Comparison of ENCODE assay signal across 1 fruit fly cellular context in the genomic region with DNA sequence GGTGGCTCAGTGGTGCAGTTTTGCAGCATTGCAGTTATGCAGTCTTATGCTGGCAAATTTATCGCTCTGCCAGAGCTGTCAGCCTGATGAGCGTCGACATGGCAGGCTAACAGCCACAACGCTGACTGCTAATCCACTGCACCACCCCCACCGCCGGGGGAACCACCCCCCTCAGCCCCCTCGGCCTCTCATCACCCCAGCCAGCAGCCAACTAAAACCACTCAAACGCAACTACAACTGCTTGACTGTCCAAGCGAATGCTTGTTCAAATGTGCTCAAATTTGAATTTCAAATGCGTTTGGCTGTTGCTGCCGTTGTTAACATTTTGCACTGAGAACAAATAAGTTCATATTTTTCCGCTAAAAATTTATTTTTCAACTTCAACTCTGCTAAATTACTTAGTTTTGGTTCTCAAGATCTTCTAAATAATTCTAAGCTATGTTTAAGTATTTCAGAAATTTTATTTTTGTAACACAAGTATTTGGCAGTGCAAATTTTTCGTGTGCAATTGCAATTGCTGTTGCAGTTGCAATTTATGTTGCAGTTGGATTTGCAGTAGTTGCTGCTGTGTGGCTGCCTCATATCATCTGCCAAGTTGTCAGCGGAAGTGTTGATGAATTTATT.
TF ChIP-seq lines count a peak whose summit lies in the region.

No protein-coding gene starts in this region.

TF ChIP-seq in whole organism, embryonic, 481 proteins besides CTCF, POLR2A, EP300 and RAD21 (continued from another document):
- TF ChIP-seq CG17385 (GFP tag; optimal IDR thresholded peaks at IDR 0.05; lab: Kevin White, UChicago) (no peak), CG16815 (GFP tag; optimal IDR thresholded peaks at IDR 0.05; lab: Kevin White, UChicago) (no peak), tna (GFP tag; IDR thresholded peaks at IDR 0.05; lab: Robert Waterston, UW; ENCODE audit: partially characterized antibody) (no peak), CG13123 (GFP tag; optimal IDR thresholded peaks at IDR 0.05; lab: Kevin White, UChicago) (no peak), Atf-2 (GFP tag; optimal IDR thresholded peaks at IDR 0.05; lab: Kevin White, UChicago) (no peak), CG14965 (GFP tag; optimal IDR thresholded peaks at IDR 0.05; lab: Kevin White, UChicago; ENCODE audit: borderline replicate concordance) (no peak), Med (GFP tag; lab: Kevin White, UChicago) (peak; percentile 23), CG8089 (GFP tag; optimal IDR thresholded peaks at IDR 0.05; lab: Kevin White, UChicago) (no peak), CG10565 (GFP tag; optimal IDR thresholded peaks at IDR 0.05; lab: Kevin White, UChicago) (no peak), Bgb (GFP tag; IDR thresholded peaks at IDR 0.05; lab: Robert Waterston, UW; ENCODE audit: partially characterized antibody) (no peak), Hr78 (GFP tag; optimal IDR thresholded peaks at IDR 0.05; lab: Kevin White, UChicago) (no peak), CG3995 (GFP tag; optimal IDR thresholded peaks at IDR 0.05; lab: Kevin White, UChicago) (no peak), CG11504 (tag; optimal IDR thresholded peaks at IDR 0.05; lab: Kevin White, UChicago) (peak; percentile 54), CG7372 (GFP tag; IDR thresholded peaks at IDR 0.05; lab: Robert Waterston, UW) (no peak), dpn (GFP tag; optimal IDR thresholded peaks at IDR 0.05; lab: Kevin White, UChicago) (peak in 1 of 2 experiments; percentile 7), PHDP (tag; optimal IDR thresholded peaks at IDR 0.05; lab: Kevin White, UChicago) (peak; percentile 6), CG12744 (GFP tag; optimal IDR thresholded peaks at IDR 0.05; lab: Kevin White, UChicago) (no peak), CG17186 (GFP tag; optimal IDR thresholded peaks at IDR 0.05; lab: Kevin White, UChicago) (no peak), CG17912 (GFP tag; optimal IDR thresholded peaks at IDR 0.05; lab: Kevin White, UChicago) (no peak), Abd-B (GFP tag; optimal IDR thresholded peaks at IDR 0.05; lab: Kevin White, UChicago) (no peak), ssp (GFP tag; IDR thresholded peaks at IDR 0.05; lab: Robert Waterston, UW) (no peak), Ravus (GFP tag; IDR thresholded peaks at IDR 0.05; lab: Robert Waterston, UW) (no peak), sob (GFP tag; IDR thresholded peaks at IDR 0.05; lab: Robert Waterston, UW) (no peak), CG6854 (GFP tag; optimal IDR thresholded peaks at IDR 0.05; lab: Kevin White, UChicago) (no peak), CG18262 (tag; optimal IDR thresholded peaks at IDR 0.05; lab: Kevin White, UChicago) (peak; percentile 34), wek (GFP tag; optimal IDR thresholded peaks at IDR 0.05; lab: Kevin White, UChicago) (no peak), vfl (GFP tag; optimal IDR thresholded peaks at IDR 0.05; lab: Kevin White, UChicago) (no peak), CG2678 (tag; optimal IDR thresholded peaks at IDR 0.05; lab: Kevin White, UChicago) (peak; percentile 14), Eip74EF (GFP tag; optimal IDR thresholded peaks at IDR 0.05; lab: Kevin White, UChicago) (peak in 1 of 2 experiments; percentile 10), tgo (GFP tag; IDR thresholded peaks at IDR 0.05; lab: Robert Waterston, UW) (peak; percentile 30; the same call in 1 of the 3 replicates), unpg (GFP tag; optimal IDR thresholded peaks at IDR 0.05; lab: Kevin White, UChicago) (peak; percentile 39), vvl (GFP tag; IDR thresholded peaks at IDR 0.05; lab: Robert Waterston, UW) (peak; percentile 64; the same call in 1 of the 2 replicates), CG3847 (GFP tag; IDR thresholded peaks at IDR 0.05; lab: Robert Waterston, UW) (no peak), CG5953 (GFP tag; IDR thresholded peaks at IDR 0.05; lab: Robert Waterston, UW) (0 out of 2 replicates have a peak, but pooled peaks have one; percentile 14), Ets97D (GFP tag; optimal IDR thresholded peaks at IDR 0.05; lab: Kevin White, UChicago) (no peak), nerfin-2 (GFP tag; IDR thresholded peaks at IDR 0.05; lab: Robert Waterston, UW; ENCODE audit: partially characterized antibody) (no peak), ab (GFP tag; optimal IDR thresholded peaks at IDR 0.05; lab: Kevin White, UChicago) (no peak), CG8924 (tag; optimal IDR thresholded peaks at IDR 0.05; lab: Kevin White, UChicago) (peak; percentile 7), gcm2 (GFP tag; optimal IDR thresholded peaks at IDR 0.05; lab: Kevin White, UChicago) (no peak), Myb (GFP tag; optimal IDR thresholded peaks at IDR 0.05; lab: Kevin White, UChicago) (no peak), p53 (GFP tag; optimal IDR thresholded peaks at IDR 0.05; lab: Kevin White, UChicago) (no peak), bcd (GFP tag; optimal IDR thresholded peaks at IDR 0.05; lab: Kevin White, UChicago) (no peak), CG12769 (tag; optimal IDR thresholded peaks at IDR 0.05; lab: Kevin White, UChicago) (no peak), hb (GFP tag; IDR thresholded peaks at IDR 0.05; lab: Robert Waterston, UW; ENCODE audit: partially characterized antibody) (no peak), CG4617 (GFP tag; optimal IDR thresholded peaks at IDR 0.05; lab: Kevin White, UChicago; ENCODE audit: borderline replicate concordance) (no peak), CG8290 (GFP tag; optimal IDR thresholded peaks at IDR 0.05; lab: Kevin White, UChicago) (no peak), CG8290 (tag; optimal IDR thresholded peaks at IDR 0.05; lab: Kevin White, UChicago) (no peak)
